Worm (Caenorhabditis elegans): ENCODE data around the gene unc-83.

The unc-83 gene

DNA sequence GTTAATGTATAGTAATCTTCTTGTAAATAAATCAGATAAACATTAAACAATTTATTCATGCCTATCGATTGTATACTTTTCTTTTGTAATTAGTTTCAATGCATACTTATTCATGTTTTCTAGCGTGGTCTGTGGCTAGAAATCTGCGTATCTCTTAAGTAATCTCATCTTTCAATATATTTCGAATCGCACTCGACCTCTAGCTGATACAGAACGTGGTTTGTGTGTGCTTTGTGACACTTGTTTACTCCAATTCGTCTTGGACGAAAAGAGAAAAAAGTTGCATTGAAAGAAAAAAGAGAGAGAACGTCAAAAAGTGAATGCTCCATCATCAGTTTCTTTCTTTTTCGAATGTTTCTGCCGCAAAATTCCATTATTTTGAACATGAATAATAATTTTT lies 33.6 kb downstream of the unc-83 start (continued):
- no peak for TF ChIP-seq lin-39 (tag; optimal IDR thresholded peaks at IDR 0.05)
- TF ChIP-seq tra-1 (GFP tag; IDR thresholded peaks at IDR 0.05) = no peak
- TF ChIP-seq ceh-28 (tag; optimal IDR thresholded peaks at IDR 0.05) = no peak
- TF ChIP-seq pha-4 (GFP tag; IDR thresholded peaks at IDR 0.05) = no peak
- TF ChIP-seq pha-4 (tag; optimal IDR thresholded peaks at IDR 0.05) = no peak

DNA sequence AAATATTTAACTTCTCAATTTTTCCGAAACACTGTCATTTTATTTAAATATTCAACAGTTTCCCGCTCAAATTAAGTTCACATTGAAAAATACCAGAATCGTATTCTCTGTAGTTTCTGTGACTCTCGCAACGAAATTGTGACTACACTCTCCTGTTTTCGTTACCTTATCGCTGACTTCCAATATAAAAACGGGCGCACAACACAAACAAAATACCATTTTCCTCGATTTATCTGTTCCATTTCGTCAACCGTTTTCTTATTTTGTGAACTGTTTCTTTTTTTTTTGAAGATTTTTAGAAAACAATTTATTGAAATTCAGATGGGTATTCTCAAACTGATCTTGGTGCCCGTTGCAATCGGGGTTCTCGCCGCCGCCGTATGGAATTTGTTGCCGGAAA lies 34.0 kb downstream of the unc-83 start, which contains the start of gene W01A11.1:
W01A11.1 (plus strand) TSS at position 322 of the 400 bp plus-strand sequence.
- peak; percentile 37 for TF ChIP-seq pqm-1 (tag; optimal IDR thresholded peaks at IDR 0.05)
- no peak for TF ChIP-seq daf-16 (GFP tag; optimal IDR thresholded peaks at IDR 0.05)
- peak; percentile 71 for TF ChIP-seq daf-16 (tag; optimal IDR thresholded peaks at IDR 0.05)
- no peak for TF ChIP-seq F37D6.2 (tag; optimal IDR thresholded peaks at IDR 0.05)
- no peak for TF ChIP-seq ztf-11 (tag; optimal IDR thresholded peaks at IDR 0.05)
- TF ChIP-seq mdl-1 (tag; optimal IDR thresholded peaks at IDR 0.05) = no peak
- TF ChIP-seq ZK337.2 (GFP tag; IDR thresholded peaks at IDR 0.05) = no peak
- TF ChIP-seq nhr-28 (tag; optimal IDR thresholded peaks at IDR 0.05) = peak; percentile 97
- TF ChIP-seq nhr-77 (tag; optimal IDR thresholded peaks at IDR 0.05) = peak; percentile 96
- TF ChIP-seq dve-1 (tag; optimal IDR thresholded peaks at IDR 0.05; ENCODE audit: insufficient read depth) = no peak
- no peak for TF ChIP-seq hlh-30 (tag; optimal IDR thresholded peaks at IDR 0.05; ENCODE audit: insufficient read depth)
- TF ChIP-seq Y75B8A.6 (GFP tag; IDR thresholded peaks at IDR 0.05) = no peak

DNA sequence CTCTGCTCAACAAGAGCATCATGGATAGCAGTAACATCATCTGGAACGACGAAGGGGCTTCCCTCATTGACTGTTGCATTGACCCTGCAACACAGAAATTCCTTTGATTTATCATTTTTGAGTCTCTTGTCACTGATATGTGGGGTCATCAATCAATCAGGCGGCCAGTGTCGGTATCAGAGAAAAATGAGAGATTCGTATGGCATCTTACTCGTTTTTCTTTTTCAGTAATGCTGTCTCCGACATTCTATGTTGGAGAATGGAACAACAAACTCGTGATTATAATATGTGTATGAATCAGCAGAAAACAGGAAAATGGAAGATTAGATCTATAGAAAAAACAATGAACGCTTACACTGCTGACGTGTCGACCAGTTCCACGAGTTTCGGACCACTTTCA lies 38.3 kb downstream of the unc-83 start:
- no peak for TF ChIP-seq dpl-1 (GFP tag; optimal IDR thresholded peaks at IDR 0.05)
- no peak for TF ChIP-seq D1046.2 (GFP tag; IDR thresholded peaks at IDR 0.05)
- peak; percentile 35 for TF ChIP-seq hlh-30 (tag; optimal IDR thresholded peaks at IDR 0.05; ENCODE audit: insufficient read depth)
- no peak for TF ChIP-seq dmd-9 (GFP tag; IDR thresholded peaks at IDR 0.05)
- TF ChIP-seq dmd-6 (GFP tag; IDR thresholded peaks at IDR 0.05) = peak; percentile 34; the same call in 1 of the 2 replicates
- TF ChIP-seq nhr-77 (tag; optimal IDR thresholded peaks at IDR 0.05) = peak; percentile 9
- 0 out of 2 replicates have a peak, but pooled peaks have one; percentile 53 for TF ChIP-seq ceh-20 (GFP tag; IDR thresholded peaks at IDR 0.05)
- peak; percentile 23 for TF ChIP-seq nhr-28 (tag; optimal IDR thresholded peaks at IDR 0.05)
- peak; percentile 30 for TF ChIP-seq hlh-11 (tag; optimal IDR thresholded peaks at IDR 0.05)
- no peak for TF ChIP-seq daf-16 (GFP tag; optimal IDR thresholded peaks at IDR 0.05)
- peak; percentile 37 for TF ChIP-seq daf-16 (tag; optimal IDR thresholded peaks at IDR 0.05)

DNA sequence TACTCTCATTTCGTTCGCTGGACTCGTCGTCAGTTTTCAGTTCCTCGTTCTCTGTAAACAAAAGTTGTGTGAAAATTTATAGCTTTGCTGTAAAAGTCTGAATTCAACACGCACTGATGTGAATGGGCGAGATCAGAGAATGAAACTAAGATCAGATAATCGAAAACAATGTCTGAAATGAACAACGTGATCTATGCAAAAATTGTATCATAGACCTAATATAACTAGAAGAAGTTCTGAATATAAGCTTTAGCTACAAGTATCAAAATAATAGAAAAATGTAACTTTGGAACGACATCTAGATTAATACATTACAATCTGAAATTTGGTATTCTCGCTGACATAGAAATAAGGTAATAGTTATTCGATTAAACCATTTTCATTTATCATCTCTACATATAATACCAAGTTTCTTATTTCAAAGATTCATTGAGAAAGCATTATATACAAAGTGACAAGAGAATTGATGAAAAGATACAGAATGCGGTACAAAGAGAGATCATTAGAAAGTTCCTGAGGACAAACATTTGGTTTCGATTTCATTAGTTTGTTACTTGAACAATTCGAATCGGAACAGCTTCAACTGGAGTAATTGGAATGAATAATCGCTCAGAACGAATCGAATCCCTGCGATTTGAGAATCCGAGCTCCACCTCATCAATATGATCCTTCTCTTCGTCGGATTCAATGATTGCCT lies 39.4 kb downstream of the unc-83 start, which contains the start of gene moc-2:
moc-2 (minus strand) TSS at position 51 of the 697 bp plus-strand sequence.
- TF ChIP-seq lin-39 (tag; optimal IDR thresholded peaks at IDR 0.05) (no peak), hlh-11 (tag; optimal IDR thresholded peaks at IDR 0.05) (no peak), unc-62 (GFP tag; optimal IDR thresholded peaks at IDR 0.05 in 1 of 2) (peak in 1 of 2 experiments; percentile 76), unc-62 (tag; optimal IDR thresholded peaks at IDR 0.05) (no peak)

DNA sequence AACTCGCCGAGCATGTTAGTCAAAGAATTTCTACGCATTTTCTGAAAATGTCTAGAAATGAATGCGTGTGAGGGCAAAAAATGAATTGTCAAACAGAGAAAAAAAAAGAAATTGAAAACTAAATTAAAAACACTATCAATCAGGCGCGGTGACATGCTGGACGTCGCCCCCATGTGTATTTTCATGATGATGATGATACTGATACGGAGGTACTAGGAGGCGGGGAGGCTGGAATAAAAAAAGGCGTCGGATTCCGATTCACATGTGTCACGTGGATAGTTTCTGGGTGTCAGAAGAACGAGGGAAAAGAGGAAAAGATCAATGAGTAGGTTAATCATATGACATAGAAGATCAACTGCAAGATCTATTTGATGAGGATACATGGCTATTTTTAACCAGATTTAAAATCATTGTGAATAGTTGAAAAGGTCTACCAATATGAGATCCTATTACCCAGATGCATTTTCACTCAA lies 40.5 kb downstream of the unc-83 start, which contains the start of gene W01A11.7:
W01A11.7 (minus strand) TSS at position 51 of the 473 bp plus-strand sequence.
- TF ChIP-seq tag-97 (GFP tag; IDR thresholded peaks at IDR 0.05) = no peak
- TF ChIP-seq nhr-76 (tag; optimal IDR thresholded peaks at IDR 0.05) = no peak
- TF ChIP-seq hlh-30 (tag; optimal IDR thresholded peaks at IDR 0.05; ENCODE audit: insufficient read depth) = peak; percentile 70
- TF ChIP-seq pqm-1 (tag; optimal IDR thresholded peaks at IDR 0.05) = no peak
- peak; percentile 10 for TF ChIP-seq nhr-48 (tag; optimal IDR thresholded peaks at IDR 0.05)
- TF ChIP-seq arid-1 (GFP tag; conservative IDR thresholded peaks at IDR 0.05) = no peak
- peak; percentile 27 for TF ChIP-seq hlh-11 (tag; optimal IDR thresholded peaks at IDR 0.05)
- TF ChIP-seq spr-3 (GFP tag; optimal IDR thresholded peaks at IDR 0.05) = no peak
- no peak for TF ChIP-seq D1046.2 (GFP tag; IDR thresholded peaks at IDR 0.05)
- no peak for TF ChIP-seq ceh-82 (tag; optimal IDR thresholded peaks at IDR 0.05)
- TF ChIP-seq unc-62 (GFP tag; optimal IDR thresholded peaks at IDR 0.05 in 1 of 2) = peak in 1 of 2 experiments; percentile 65
- no peak for TF ChIP-seq unc-62 (tag; optimal IDR thresholded peaks at IDR 0.05)
- TF ChIP-seq F26F4.8 (GFP tag; conservative IDR thresholded peaks at IDR 0.05) = no peak
- 0 out of 2 replicates have a peak, but pooled peaks have one; percentile 34 for TF ChIP-seq ceh-20 (GFP tag; IDR thresholded peaks at IDR 0.05)
- no peak for TF ChIP-seq aly-2 (tag; optimal IDR thresholded peaks at IDR 0.05)
